Fruit fly (Drosophila melanogaster) whole organism, embryonic: ENCODE results near the gene CaBP1.

Experiments used
- Abd-B ChIP-seq: fragments of 200-800 bp; sonication (Bioruptor generic); optimal IDR thresholded peaks from 2 replicates; lab custom pipeline; 2018; ENCODE audit warnings: missing biosample characterization, mild to moderate bottlenecking, missing genetic modification characterization, moderate library complexity
- Asciz ChIP-seq: fragments of 200-800 bp; sonication (Bioruptor generic); optimal IDR thresholded peaks from 2 replicates; lab custom pipeline; 2017; ENCODE audit warnings: missing biosample characterization, mild to moderate bottlenecking, missing genetic modification characterization, missing genetic modification reagents
- BEAF-32 ChIP-seq: fragments of 200-800 bp; sonication (Bioruptor generic); optimal IDR thresholded peaks from 3 replicates; lab custom pipeline; 2017; ENCODE audit warnings: missing biosample characterization, missing genetic modification characterization, mild to moderate bottlenecking, moderate library complexity, missing genetic modification reagents
- Bteb2 ChIP-seq: fragments of 200-800 bp; sonication (Bioruptor generic); optimal IDR thresholded peaks from 2 replicates; lab custom pipeline; 2016; ENCODE audit warnings: missing biosample characterization, missing genetic modification characterization
- CG10431 ChIP-seq: fragments of 200-800 bp; sonication (Bioruptor generic); optimal IDR thresholded peaks from 3 replicates; lab custom pipeline; 2018; ENCODE audit warnings: missing biosample characterization, mild to moderate bottlenecking, missing genetic modification characterization
- CG11504 ChIP-seq: fragments of 200-800 bp; sonication (Bioruptor generic); optimal IDR thresholded peaks from 3 replicates; lab custom pipeline; 2019; ENCODE audit warnings: missing biosample characterization, mild to moderate bottlenecking, missing genetic modification characterization, moderate library complexity
- CG12236 ChIP-seq: fragments of 200-800 bp; sonication (Bioruptor generic); optimal IDR thresholded peaks from 2 replicates; lab custom pipeline; 2016; ENCODE audit warnings: missing biosample characterization, missing genetic modification characterization
- CG18599 ChIP-seq: fragments of 200-800 bp; sonication (Bioruptor generic); optimal IDR thresholded peaks from 3 replicates; lab custom pipeline; 2017; ENCODE audit warnings: missing biosample characterization, missing genetic modification characterization, mild to moderate bottlenecking, moderate library complexity, missing genetic modification reagents
- CG30020 ChIP-seq: fragments of 200-800 bp; optimal IDR thresholded peaks from 2 replicates; lab custom pipeline; 2019; ENCODE audit warnings: missing biosample characterization, mild to moderate bottlenecking, missing genetic modification characterization, moderate library complexity
- CG32532 ChIP-seq: fragments of 200-800 bp; sonication (Bioruptor generic); IDR thresholded peaks from 2 replicates; pipeline ENCODE4 v1.3.6; 2022; ENCODE audit warnings: missing biosample characterization, missing genetic modification characterization
- CG3847 ChIP-seq: fragments of 200-800 bp; sonication (Bioruptor generic); IDR thresholded peaks from 2 replicates; pipeline ENCODE4 v1.3.6; 2022; ENCODE audit warnings: missing biosample characterization, missing genetic modification characterization
- CG4328 ChIP-seq: fragments of 200-800 bp; sonication (Bioruptor generic); optimal IDR thresholded peaks from 3 replicates; lab custom pipeline; 2017; ENCODE audit warnings: missing biosample characterization, missing genetic modification reagents, missing genetic modification characterization
- CG4854 ChIP-seq: fragments of 200-800 bp; sonication (Bioruptor generic); optimal IDR thresholded peaks from 2 replicates; lab custom pipeline; 2016; ENCODE audit warnings: missing biosample characterization, missing genetic modification characterization, inconsistent platforms
- CG5245 ChIP-seq: fragments of 200-800 bp; sonication (Bioruptor generic); optimal IDR thresholded peaks from 3 replicates; lab custom pipeline; 2016; ENCODE audit warnings: missing biosample characterization, missing genetic modification characterization
- CG9437 ChIP-seq: fragments of 200-800 bp; sonication (Bioruptor generic); optimal IDR thresholded peaks from 2 replicates; lab custom pipeline; 2018; ENCODE audit warnings: missing biosample characterization, mild to moderate bottlenecking, missing genetic modification characterization
- CG9797 ChIP-seq: fragments of 200-800 bp; sonication (Bioruptor generic); optimal IDR thresholded peaks from 3 replicates; lab custom pipeline; 2018; ENCODE audit warnings: missing biosample characterization, mild to moderate bottlenecking, missing genetic modification characterization
- CG9817 ChIP-seq: fragments of 200-800 bp; sonication (Bioruptor generic); optimal IDR thresholded peaks from 2 replicates; lab custom pipeline; 2018; ENCODE audit warnings: missing biosample characterization, mild to moderate bottlenecking, missing genetic modification characterization, moderate library complexity
- D19B ChIP-seq: fragments of 200-800 bp; sonication (Bioruptor generic); optimal IDR thresholded peaks from 2 replicates; lab custom pipeline; 2017; ENCODE audit warnings: missing biosample characterization, mild to moderate bottlenecking, missing genetic modification characterization
- Dip2 ChIP-seq: fragments of 200-800 bp; sonication (Bioruptor generic); IDR thresholded peaks from 2 replicates; pipeline ENCODE4 v1.3.6; 2022; ENCODE audit warnings: missing biosample characterization, missing genetic modification characterization
- Ets65A ChIP-seq: fragments of 200-800 bp; sonication (Bioruptor generic); peaks from one replicate; lab custom pipeline; 2016; ENCODE audit warnings: missing biosample characterization, missing genetic modification characterization
- HLHmδ ChIP-seq: fragments of 200-800 bp; sonication (Bioruptor generic); optimal IDR thresholded peaks from 2 replicates; lab custom pipeline; 2018; ENCODE audit warnings: missing biosample characterization, mild to moderate bottlenecking, missing genetic modification characterization, moderate library complexity
- HmgD ChIP-seq: fragments of 200-800 bp; sonication (Bioruptor generic); optimal IDR thresholded peaks from 3 replicates; lab custom pipeline; 2016; ENCODE audit warnings: missing biosample characterization, missing genetic modification characterization
- Ravus ChIP-seq: fragments of 200-800 bp; sonication (Bioruptor generic); IDR thresholded peaks from 2 replicates; pipeline ENCODE4 v1.3.6; 2022; ENCODE audit warnings: missing biosample characterization, missing genetic modification characterization
- Sox102F ChIP-seq: fragments of 200-800 bp; sonication (Bioruptor generic); optimal IDR thresholded peaks from 2 replicates; lab custom pipeline; 2018; ENCODE audit warnings: missing biosample characterization, mild to moderate bottlenecking, missing genetic modification characterization, moderate library complexity
- Ssrp ChIP-seq: fragments of 200-800 bp; sonication (Bioruptor generic); optimal IDR thresholded peaks from 2 replicates; lab custom pipeline; 2018; ENCODE audit warnings: missing biosample characterization, mild to moderate bottlenecking, missing genetic modification characterization, moderate library complexity
- Taf1 ChIP-seq: fragments of 200-800 bp; sonication (Bioruptor generic); IDR thresholded peaks from 2 replicates; pipeline ENCODE4 v1.3.6; 2022; ENCODE audit warnings: missing biosample characterization, missing genetic modification characterization
- ara ChIP-seq: fragments of 200-800 bp; sonication (Bioruptor generic); IDR thresholded peaks from 2 replicates; pipeline ENCODE4 v1.3.6; 2022; ENCODE audit warnings: missing biosample characterization, missing genetic modification characterization
- ash1 ChIP-seq: fragments of 200-800 bp; sonication (Bioruptor generic); optimal IDR thresholded peaks from 2 replicates; lab custom pipeline; 2018; ENCODE audit warnings: missing biosample characterization, mild to moderate bottlenecking, missing genetic modification characterization
- ato ChIP-seq: fragments of 200-800 bp; sonication (Bioruptor generic); IDR thresholded peaks from 2 replicates; pipeline ENCODE4 v1.3.6; 2022; ENCODE audit warnings: missing biosample characterization, missing genetic modification characterization; ENCODE audit not compliant: partially characterized antibody
- bcd ChIP-seq: fragments of 200-800 bp; sonication (Bioruptor generic); optimal IDR thresholded peaks from 2 replicates; lab custom pipeline; 2017; ENCODE audit warnings: missing biosample characterization, mild to moderate bottlenecking, missing genetic modification characterization
- bigmax ChIP-seq: fragments of 200-800 bp; sonication (Bioruptor generic); optimal IDR thresholded peaks from 2 replicates; lab custom pipeline; 2018; ENCODE audit warnings: missing biosample characterization, mild to moderate bottlenecking, missing genetic modification characterization
- cad ChIP-seq: fragments of >200 bp; optimal IDR thresholded peaks from 2 replicates; lab custom pipeline; 2017; ENCODE audit warnings: missing biosample characterization, missing genetic modification characterization
- caup ChIP-seq: fragments of 200-800 bp; sonication (Bioruptor generic); optimal IDR thresholded peaks from 3 replicates; lab custom pipeline; 2017; ENCODE audit warnings: missing biosample characterization, mild to moderate bottlenecking, missing genetic modification characterization, moderate library complexity; ENCODE audit not compliant: severe bottlenecking
- chinmo ChIP-seq: fragments of 200-800 bp; sonication (Bioruptor generic); IDR thresholded peaks from 4 replicates; pipeline ENCODE4 v1.3.6; 2022; ENCODE audit warnings: missing biosample characterization, missing genetic modification characterization; ENCODE audit not compliant: partially characterized antibody
- chm ChIP-seq: fragments of 200-800 bp; sonication (Bioruptor generic); IDR thresholded peaks from 2 replicates; pipeline ENCODE4 v1.3.6; 2022; ENCODE audit warnings: missing biosample characterization, missing genetic modification characterization
- crol ChIP-seq: fragments of 200-800 bp; sonication (Bioruptor generic); IDR thresholded peaks from 2 replicates; pipeline ENCODE4 v1.3.6; 2022; ENCODE audit warnings: missing biosample characterization, missing genetic modification characterization
- dimm ChIP-seq: fragments of 200-800 bp; sonication (Bioruptor generic); IDR thresholded peaks from 2 replicates; pipeline ENCODE4 v1.3.6; 2022; ENCODE audit warnings: missing biosample characterization, missing genetic modification characterization
- dm ChIP-seq: fragments of 200-800 bp; sonication (Bioruptor generic); optimal IDR thresholded peaks from 3 replicates; lab custom pipeline; 2016; ENCODE audit warnings: missing biosample characterization, missing genetic modification characterization
- ems ChIP-seq: fragments of 200-800 bp; sonication (Bioruptor generic); optimal IDR thresholded peaks from 3 replicates; lab custom pipeline; 2016; ENCODE audit warnings: missing biosample characterization, missing genetic modification characterization
- eyg ChIP-seq: fragments of 200-800 bp; sonication (Bioruptor generic); optimal IDR thresholded peaks from 3 replicates; lab custom pipeline; 2016; ENCODE audit warnings: missing biosample characterization, missing genetic modification characterization
- fd96Cb ChIP-seq: fragments of 200-800 bp; sonication (Bioruptor generic); optimal IDR thresholded peaks from 2 replicates; lab custom pipeline; 2018; ENCODE audit warnings: missing biosample characterization, mild to moderate bottlenecking, missing genetic modification characterization, moderate library complexity
- hkb ChIP-seq, 2 experiments: fragments of 200-800 bp in 1 of 2; fragments of >200 bp in 1 of 2; sonication (Bioruptor generic) in 1 of 2; IDR thresholded peaks in 1 of 2; optimal IDR thresholded peaks in 1 of 2; 2 replicates each; pipeline versions ENCODE4 v1.3.6 to Lab custom; 2017 to 2022; ENCODE audit warnings: missing biosample characterization in 1 of 2, missing genetic modification characterization in 1 of 2
- lov ChIP-seq, 2 experiments: fragments of 200-800 bp in 1 of 2; fragments of >200 bp in 1 of 2; sonication (Bioruptor generic) in 1 of 2; IDR thresholded peaks in 1 of 2; optimal IDR thresholded peaks in 1 of 2; 2 replicates in 1 of 2; 3 replicates in 1 of 2; pipeline versions ENCODE4 v1.3.6 to Lab custom; 2017 to 2022; ENCODE audit warnings: missing biosample characterization in 1 of 2, missing genetic modification characterization in 1 of 2
- luna ChIP-seq: fragments of 200-800 bp; sonication (Bioruptor generic); optimal IDR thresholded peaks from 2 replicates; lab custom pipeline; 2016; ENCODE audit warnings: missing biosample characterization, missing genetic modification characterization
- repo ChIP-seq: fragments of 200-800 bp; sonication (Bioruptor generic); optimal IDR thresholded peaks from 2 replicates; lab custom pipeline; 2016; ENCODE audit warnings: missing biosample characterization, missing genetic modification characterization
- sima ChIP-seq: fragments of 200-800 bp; sonication (Bioruptor generic); optimal IDR thresholded peaks from 2 replicates; lab custom pipeline; 2016; ENCODE audit warnings: missing biosample characterization, missing genetic modification characterization
- vfl ChIP-seq: fragments of 200-800 bp; sonication (Bioruptor generic); optimal IDR thresholded peaks from 2 replicates; lab custom pipeline; 2016; ENCODE audit warnings: missing biosample characterization, missing genetic modification characterization
- wek ChIP-seq: fragments of 200-800 bp; sonication (Bioruptor generic); optimal IDR thresholded peaks from 3 replicates; lab custom pipeline; 2018; ENCODE audit warnings: missing biosample characterization, mild to moderate bottlenecking, missing genetic modification characterization, moderate library complexity

Gene CaBP1

DNA sequence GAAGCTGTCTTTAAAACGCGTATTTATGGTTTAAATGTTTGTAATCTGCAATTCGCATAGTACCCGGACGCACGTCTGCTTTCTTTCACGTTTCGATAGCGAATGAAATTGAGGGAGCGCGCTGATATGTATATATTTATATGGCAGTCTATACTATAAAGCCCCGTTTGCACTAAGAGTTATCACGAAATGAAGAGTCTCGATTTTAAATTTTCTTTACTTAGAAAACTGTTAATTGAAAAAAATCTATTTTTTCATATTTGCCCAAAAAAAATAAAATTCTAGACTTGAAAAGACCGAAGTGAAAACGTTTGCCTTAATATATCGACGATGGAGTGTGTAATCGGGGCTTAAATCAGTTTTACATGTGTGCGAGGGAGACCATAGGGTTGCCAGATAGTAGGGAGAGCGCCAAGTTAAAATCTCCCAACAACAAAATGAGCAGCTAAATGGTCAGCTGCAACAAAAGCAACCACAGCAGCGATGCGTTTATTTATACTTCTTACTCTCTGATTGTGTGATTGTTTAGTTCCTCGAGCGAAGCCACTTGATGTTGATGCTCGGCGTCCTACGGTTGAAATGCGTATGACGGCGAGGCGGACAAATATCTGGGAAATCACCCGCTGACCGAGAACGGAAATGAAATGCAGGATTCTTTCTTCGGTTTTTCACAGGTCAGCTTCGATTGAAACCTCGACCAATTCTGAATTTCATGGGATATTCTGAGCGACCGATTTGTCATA lies 30.8 kb downstream of the CaBP1 start, which contains the start of gene cact (continued):
- TF ChIP-seq CG32532 (GFP tag; lab: Robert Waterston, UW) (peak; percentile 94), sima (GFP tag; lab: Kevin White, UChicago) (peak; percentile 70), chinmo (GFP tag; lab: Robert Waterston, UW) (peak; percentile 92; the same call in 3 of the 4 replicates), dimm (GFP tag; lab: Robert Waterston, UW) (no peak), CG11504 (tag; lab: Kevin White, UChicago) (peak; percentile 91), Sox102F (peak; percentile 95), Ets65A (GFP tag; lab: Kevin White, UChicago) (peak; percentile 99), ems (GFP tag; lab: Kevin White, UChicago) (peak; percentile 90), CG4328 (peak; percentile 86), lov (optimal IDR thresholded peaks at IDR 0.05; lab: Kevin White, UChicago) (no peak), lov (GFP tag; IDR thresholded peaks at IDR 0.05; lab: Robert Waterston, UW) (peak; percentile 66; the same call in 2 of the 3 replicates), repo (GFP tag; lab: Kevin White, UChicago) (peak; percentile 91), Ravus (GFP tag; lab: Robert Waterston, UW) (peak; percentile 75), CG3847 (GFP tag; lab: Robert Waterston, UW) (peak; percentile 92), CG5245 (GFP tag; lab: Kevin White, UChicago) (peak; percentile 82), CG18599 (GFP tag; lab: Kevin White, UChicago) (peak; percentile 94), Ssrp (tag; lab: Kevin White, UChicago) (peak; percentile 91), hkb (optimal IDR thresholded peaks at IDR 0.05; lab: Kevin White, UChicago) (no peak), hkb (GFP tag; IDR thresholded peaks at IDR 0.05; lab: Robert Waterston, UW) (peak; percentile 92), HmgD (GFP tag; lab: Kevin White, UChicago) (peak; percentile 93), CG9817 (tag; lab: Kevin White, UChicago) (peak; percentile 92), luna (GFP tag; lab: Kevin White, UChicago) (peak; percentile 68), ato (GFP tag; lab: Robert Waterston, UW) (no peak), CG4854 (GFP tag; lab: Kevin White, UChicago) (peak; percentile 85), Dip2 (GFP tag; lab: Robert Waterston, UW) (no peak), bigmax (GFP tag; lab: Kevin White, UChicago) (peak; percentile 4), CG9437 (GFP tag; lab: Kevin White, UChicago) (peak; percentile 79), dm (peak; percentile 92), CG30020 (tag; lab: Kevin White, UChicago) (peak; percentile 98), cad (GFP tag; lab: Kevin White, UChicago) (no peak), vfl (peak; percentile 93), chm (GFP tag; lab: Robert Waterston, UW) (peak; percentile 66), Taf1 (GFP tag; lab: Robert Waterston, UW) (peak; percentile 82), Abd-B (peak; percentile 91), CG12236 (peak; percentile 92), HLHmδ (GFP tag; lab: Kevin White, UChicago) (peak; percentile 72), caup (GFP tag; lab: Kevin White, UChicago) (peak; percentile 89), ara (GFP tag; lab: Robert Waterston, UW) (peak; percentile 79), bcd (GFP tag; lab: Kevin White, UChicago) (peak; percentile 92), Bteb2 (GFP tag; lab: Kevin White, UChicago) (peak; percentile 96), CG9797 (GFP tag; lab: Kevin White, UChicago) (peak; percentile 67), eyg (GFP tag; lab: Kevin White, UChicago) (peak; percentile 89), fd96Cb (tag; lab: Kevin White, UChicago) (peak; percentile 88), crol (GFP tag; lab: Robert Waterston, UW) (no peak; the same call in none of the 2 replicates), wek (GFP tag; lab: Kevin White, UChicago) (peak; percentile 64), BEAF-32 (GFP tag; lab: Kevin White, UChicago) (peak; percentile 70), CG10431 (GFP tag; lab: Kevin White, UChicago) (peak; percentile 61), Asciz (GFP tag; lab: Kevin White, UChicago) (peak; percentile 84), ash1 (GFP tag; lab: Kevin White, UChicago) (no peak), D19B (GFP tag; lab: Kevin White, UChicago) (peak; percentile 80)
